Fruit fly (Drosophila melanogaster): ENCODE results near the gene Lint-O.

DNA sequence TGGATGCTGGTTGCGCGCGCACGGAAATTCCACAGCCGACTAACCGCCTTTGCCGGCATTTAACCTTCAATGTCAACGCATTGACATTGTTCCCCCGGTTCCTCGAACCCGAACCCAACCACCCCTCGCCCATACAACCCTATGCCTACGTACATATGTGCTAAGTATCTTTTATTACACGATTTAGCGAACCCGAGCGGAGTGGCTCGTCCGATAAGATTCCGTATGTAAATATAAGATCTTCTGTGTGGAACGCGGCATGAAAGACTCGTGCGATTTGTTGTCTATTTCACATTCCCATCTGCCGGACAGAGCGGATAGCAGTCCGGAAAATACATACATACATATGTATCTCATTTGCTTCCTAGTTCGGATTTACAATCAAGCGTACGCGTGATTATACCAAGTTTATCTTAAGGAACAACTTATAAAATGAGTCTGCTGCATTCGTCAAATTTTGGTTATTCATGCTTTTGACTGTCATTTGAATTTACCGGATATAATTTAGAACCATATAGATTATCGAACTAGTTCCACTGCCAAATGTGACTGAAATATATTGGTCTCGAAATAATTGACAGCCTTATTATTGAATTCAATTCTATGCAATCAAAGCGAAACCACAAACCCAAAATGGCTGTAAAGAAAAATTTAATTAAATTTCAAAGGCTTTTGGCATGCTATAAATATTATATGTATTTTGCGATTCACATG is 9.0 kb downstream of the Lint-O start, which contains the start of gene CG2680:
- TF ChIP-seq CG3163 (GFP tag; optimal IDR thresholded peaks at IDR 0.05) (no peak), CG9727 (GFP tag; optimal IDR thresholded peaks at IDR 0.05) (no peak), peb (GFP tag; IDR thresholded peaks at IDR 0.05) (no peak)
